Fruit fly (Drosophila melanogaster) whole organism, larva: ENCODE measurements around the gene Exo84.

Experiments used
- noc ChIP-seq: fragments of 200-800 bp; sonication (Bioruptor generic); optimal IDR thresholded peaks from 3 replicates; lab custom pipeline; 2019; ENCODE audit warnings: missing biosample characterization, mild to moderate bottlenecking, missing genetic modification characterization, moderate library complexity

Exo84 gene

DNA sequence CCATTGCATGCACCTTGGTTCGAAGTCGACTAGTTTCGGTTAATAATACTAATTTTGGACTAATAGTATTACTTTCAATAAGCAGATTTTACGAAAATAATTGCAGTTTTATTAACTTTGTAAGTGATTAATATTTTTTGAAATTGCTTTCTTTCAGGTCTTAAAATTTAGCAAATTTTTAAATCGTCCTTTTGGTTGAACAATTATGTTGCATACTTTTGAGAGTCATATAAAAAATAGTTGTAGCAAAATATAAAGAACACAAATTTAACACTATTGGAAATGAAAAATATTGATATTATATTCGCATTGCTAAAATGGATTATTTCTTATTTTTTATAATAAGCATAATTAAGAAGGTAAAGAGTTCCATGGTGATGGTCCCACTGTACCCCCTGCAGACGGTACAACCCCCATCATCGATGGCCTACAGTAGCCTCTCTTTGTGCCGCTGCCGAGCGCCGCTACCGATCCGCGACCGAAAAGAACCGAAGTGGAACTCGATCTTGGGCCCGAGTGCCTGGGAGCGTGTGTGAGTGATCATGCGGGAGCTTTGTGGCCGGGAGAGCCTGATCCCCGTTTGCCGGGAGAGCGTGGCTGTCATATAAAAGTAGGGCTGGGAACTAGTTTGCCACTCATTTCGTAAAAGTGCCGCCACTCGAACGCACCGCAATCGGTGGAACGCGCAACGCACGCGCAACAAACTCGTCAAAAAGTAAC is 30.7 kb downstream of the Exo84 start:
- TF ChIP-seq noc = peak; percentile 88

DNA sequence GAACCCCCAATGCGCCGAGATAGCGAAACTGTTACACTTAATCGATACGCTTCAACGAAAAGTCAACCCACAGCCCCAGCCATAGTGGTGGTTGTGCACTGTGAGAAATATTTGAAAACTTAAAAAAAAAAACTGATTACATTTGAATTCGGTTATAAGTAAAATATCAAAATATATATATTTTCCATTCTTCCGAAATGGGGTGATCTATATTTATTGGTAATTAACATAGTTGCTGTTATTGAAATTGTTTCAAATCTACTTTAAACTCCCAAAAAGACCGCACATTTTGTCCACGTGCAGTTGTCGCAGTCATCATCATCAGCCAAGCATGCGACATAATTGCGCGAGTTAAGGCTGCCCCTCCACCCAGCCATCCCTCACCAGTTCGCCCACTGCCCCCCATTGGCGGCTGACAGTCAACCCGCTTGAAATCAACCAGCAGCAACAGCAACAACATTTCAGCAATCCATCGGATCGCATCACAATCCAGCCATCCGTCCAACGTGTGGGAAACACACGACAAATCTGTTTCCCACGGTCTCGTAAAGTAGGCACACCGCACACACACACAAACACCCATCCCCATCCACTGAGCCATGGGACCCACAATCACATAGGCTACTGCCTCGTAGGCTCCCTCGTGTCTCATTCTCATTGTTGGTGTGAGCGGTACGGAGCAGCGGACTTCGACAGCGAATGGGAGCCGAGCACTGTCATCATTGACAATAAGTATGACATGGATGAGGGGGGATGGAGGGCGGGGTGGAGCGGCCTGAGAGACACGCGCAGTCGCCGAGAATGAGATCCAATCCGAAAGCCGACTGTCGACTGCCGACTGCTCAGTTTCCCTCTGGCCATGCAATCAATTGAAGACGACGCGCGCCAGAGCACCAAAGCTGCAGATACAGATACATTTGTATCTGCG is 31.5 kb downstream of the Exo84 start:
- TF ChIP-seq noc = peak; percentile 22

DNA sequence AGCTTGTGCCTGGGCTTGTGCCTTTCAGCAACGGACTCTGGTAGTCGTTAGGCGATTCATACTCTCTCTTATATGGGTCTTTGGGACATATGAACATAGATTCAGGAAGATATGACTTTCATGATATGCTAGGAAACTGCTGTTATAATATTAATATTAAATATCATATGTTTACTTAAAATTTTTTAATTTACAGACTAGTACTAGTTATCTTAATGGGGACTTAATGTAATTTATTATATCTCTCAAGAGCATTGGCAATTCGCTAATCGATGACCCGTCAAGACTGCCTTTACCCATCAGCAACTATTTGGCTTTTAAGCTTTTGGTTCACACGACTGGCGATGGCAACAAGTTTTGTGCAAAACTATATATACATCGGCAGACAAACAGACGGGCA is 32.8 kb downstream of the Exo84 start:
- no peak for TF ChIP-seq noc

DNA sequence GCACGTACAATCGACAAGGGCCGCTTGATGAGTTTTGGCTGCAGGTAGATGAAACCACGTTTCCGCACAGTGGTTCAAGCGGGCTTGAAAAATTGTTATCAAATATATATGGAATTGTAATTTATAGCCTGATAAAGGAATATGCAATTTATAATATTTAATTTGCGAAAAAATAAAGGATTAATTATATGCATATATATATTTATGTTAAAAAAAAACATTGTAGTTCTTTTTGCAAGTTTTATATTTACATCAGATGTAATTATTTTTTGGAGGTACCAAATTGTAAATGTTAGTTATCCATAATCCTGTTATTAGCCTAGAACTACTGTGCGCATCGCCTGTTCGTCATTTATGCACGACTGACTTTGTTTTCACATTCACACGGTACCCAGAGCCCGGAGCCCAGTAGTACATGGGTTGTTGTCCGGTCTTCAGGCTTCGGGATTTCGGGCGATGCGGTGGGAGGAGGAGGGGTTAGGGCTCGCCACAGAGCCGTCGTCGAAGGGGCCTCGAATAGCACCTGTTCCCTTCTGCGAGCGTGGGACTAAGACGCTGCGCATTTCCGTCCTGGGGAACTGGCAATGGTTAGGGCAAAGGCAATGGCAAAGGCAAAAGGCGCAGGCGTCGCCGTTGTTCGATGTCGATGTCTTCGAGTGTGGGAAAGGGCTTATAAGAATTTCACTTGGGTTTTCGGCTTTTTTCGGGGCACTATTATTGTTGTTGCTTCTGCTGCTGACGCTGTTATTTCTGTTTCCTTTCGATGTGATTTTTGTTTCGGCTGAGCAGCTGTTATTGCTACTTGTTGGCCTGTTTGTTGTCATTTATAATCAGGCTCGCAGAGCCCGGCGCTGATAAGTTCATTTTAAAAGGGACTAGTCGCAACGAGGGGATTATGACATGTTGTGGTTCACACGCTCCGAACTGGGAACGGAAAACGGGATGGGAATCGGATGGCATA is 34.0 kb downstream of the Exo84 start:
- TF ChIP-seq noc = peak; percentile 43

DNA sequence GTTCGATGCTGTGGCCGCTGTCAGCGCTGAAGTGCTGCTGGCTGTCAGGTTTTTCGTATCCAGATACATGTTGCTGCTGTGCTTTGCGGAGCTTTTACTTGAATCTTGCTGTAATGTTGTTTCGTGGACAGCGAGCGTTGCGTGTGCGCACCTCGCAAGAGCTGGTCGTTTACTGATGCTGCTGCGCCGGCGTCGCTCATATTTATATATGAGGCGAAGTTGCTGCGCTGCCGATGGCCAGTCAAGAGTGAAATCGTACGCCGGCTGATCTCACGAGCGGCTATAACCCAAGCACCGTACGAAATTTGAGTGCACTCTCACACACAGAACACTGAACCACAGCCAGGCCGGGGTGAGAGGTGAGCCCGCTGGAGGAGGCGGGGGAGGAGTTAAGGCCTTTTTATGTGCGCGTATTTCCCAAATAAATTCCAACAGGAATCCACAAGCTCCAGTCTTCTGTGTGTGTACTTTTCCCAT is 34.7 kb downstream of the Exo84 start:
- no peak for TF ChIP-seq noc

DNA sequence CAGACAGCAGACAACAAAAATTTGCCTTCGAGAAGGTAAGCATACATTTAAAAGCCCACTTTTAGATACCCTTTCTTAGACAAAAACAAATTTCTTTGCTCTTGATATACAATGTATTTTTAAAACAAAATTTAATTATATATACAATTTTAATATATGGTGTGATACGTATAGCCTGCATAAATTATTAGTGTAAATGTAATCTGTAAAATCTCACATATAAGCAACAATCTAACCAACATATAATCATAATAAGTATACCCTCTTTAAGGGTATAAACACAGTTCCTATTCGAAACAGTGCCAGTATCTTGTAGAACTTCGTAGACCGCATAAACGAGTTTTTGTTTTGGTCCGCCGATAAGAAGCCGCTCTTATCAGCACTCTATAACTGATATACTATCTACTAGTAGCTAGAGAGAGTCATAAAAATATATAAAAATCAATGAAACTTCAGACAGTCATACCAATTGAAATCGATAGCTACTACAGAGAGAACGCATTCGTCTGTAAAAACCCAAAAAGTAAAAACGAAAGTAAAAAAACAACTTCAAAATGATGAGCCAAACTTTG is 37.7 kb downstream of the Exo84 start, which contains the start of gene Kaz-m1:
Kaz-m1 (plus strand) TSS at position 460 of the 572 bp plus-strand sequence.
- peak; percentile 65 for TF ChIP-seq noc

DNA sequence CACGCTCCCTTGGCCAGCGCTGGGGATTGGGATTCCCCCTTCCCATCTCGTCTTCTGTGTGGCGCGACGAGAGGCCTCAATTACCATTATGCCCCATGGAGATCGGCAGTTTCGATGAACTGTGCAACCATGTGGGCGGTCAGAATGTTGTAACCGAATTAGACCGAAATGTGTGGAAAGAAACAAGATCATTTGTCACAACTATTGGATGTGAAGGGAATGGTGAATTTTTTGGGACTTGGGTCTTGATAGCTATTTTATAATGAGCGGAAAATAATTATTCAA is 38.5 kb downstream of the Exo84 start:
- no peak for TF ChIP-seq noc

DNA sequence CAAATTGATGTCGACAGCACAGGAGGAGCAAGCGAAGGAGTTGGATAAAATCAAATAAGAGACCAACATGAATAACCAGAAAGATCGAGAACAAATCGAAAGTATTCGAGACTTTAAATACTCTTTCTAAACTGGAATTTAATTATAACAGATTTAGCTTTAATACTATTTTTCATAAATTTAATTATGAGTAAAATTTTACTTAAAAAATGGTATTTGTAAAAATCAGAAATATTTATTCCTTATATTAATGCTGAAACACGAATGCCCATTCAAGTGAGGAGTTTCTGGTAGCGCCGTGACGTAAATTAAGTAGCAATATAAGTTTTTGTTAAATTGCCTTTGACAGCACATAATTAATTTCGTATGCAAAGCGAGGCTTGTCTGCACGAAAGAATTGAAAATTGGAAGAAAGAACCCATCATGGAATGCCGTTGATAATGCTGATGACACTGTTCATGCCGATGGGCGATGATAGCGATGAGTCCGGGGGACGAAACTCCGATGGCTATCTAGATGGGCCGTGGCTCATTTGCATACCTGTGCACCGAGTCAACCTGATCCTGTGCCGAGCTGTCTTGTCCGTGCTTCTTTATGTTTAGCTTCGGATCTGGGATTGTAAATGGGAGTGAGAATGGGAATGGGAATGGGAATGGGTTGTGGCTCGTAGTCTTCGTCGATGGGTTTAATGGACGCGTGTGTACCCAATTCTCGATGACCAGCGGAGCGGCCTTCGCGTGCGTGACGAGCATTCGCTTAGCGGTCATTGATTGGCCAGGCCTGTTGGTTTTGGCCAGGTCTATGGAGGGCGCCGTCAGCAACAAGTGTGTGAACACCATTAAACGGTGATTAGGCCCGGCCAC is 39.0 kb downstream of the Exo84 start:
- TF ChIP-seq noc = peak; percentile 69

DNA sequence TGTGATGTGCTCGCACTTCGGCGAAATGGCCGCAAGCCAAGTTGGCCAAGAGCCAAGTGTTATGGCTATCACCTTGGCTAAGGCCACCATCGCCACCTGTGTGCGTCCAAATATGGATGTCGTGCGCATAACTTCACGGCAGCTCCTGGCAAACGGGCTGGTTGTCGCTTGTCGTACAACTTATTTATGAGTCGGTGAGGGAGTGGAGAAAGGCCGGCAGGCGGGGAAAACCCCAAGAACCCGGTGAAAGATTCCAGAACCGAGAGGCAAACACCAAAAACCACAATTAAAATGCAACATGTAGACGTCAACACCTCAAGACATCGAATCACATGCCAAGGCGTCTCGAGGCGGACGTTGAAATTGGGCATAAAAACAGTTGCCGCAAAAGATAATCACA is 39.8 kb downstream of the Exo84 start:
- TF ChIP-seq noc = no peak

DNA sequence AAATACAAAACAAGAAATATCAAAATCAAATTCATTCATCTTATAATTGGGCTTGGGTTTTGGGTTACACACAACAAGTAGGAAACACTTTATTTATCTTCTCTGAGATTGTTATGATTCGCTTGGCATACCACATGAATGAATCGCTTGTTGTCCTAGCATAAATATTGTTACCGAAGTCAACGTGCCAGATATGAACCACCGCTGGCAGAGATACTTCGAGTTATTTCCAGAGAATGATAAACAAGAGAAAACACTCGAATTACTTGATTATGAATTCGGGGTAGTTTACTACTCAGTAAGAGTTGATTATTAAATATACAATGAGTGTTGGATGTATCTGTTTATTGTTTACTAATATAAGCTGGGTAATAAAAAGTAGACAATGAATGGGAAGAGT is 40.5 kb downstream of the Exo84 start:
- TF ChIP-seq noc = no peak

DNA sequence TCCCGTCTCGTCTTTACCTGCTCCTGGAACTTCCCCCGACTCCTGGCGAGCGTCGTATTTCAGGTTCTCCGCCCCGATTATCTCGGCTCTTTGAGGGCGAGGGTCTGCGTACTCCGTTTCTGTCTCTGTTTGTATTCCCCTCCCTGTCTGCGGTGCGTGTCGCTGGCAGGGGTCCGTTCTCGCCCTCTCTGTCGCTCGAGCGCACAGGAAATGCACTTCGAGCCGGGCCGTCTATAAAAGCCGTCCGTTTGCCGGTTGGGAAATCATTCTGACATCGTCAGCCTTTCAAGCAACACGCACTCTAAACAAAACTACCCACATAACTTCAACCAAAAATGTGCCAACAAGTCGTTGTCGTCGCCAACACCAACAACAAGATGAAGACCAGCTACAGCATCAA is 41.4 kb downstream of the Exo84 start:
- no peak for TF ChIP-seq noc

DNA sequence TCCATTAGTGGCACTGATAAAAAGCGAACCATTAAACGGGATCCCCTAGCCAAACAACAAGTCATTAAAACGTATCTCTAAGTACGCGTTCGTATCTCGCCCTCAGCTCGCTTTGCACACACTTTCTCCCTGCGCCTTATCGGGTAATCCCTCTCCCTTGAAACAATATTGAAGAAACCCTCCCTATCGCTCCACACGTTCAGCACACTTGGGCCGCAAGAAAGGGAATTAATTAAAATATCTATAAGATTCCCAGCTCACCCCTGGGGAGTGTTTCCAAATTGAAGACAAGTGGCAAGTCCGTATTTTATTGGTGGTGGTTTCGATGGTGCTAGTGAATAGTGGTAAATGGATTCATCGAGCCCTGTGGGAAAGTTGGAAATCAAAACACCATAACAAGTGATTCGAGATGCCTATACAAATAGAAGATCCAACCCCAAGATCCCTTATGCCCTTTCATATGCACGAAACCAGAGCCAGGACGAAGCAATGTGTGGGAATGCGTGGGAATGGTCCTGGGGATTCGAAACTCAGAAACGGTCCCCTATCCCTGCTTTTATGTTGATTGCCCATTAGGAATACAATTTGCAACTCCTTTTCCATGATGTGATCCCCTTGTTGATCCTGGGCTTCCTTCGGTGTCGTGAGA is 42.2 kb downstream of the Exo84 start:
- TF ChIP-seq noc = no peak

DNA sequence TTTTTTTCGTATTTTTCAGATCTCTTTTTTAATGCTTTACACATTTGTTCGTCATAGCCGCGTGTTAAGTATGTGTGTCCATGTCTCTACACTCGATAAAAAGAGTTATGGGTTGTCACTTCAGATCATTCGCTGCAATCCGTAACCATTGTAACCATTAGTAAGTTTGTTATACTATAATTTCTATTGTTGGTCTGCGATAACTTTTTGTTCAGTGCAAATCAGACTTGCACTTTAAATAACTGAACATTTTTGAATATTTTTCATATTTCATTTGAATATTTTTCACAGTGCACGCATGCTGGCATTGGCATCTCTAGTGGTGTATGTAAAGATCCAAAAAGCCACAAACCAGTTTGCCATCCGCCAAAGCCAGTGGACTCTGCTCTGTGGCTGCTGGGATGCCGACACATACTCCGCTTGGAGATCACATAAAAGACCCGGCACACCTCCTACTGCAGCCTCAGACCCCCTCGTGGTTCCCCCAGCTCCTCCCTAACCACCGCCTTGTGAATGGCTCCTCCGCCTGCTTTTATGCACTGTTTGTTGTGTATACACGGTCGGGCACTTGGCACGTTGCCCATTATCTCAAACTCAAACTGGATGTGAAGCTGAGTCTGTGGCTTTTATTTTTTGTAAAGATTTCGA is 43.0 kb downstream of the Exo84 start:
- TF ChIP-seq noc = peak; percentile 85
